Fruit fly (Drosophila melanogaster): ENCODE data around the gene CG4617.
A peak's percentile ranks its signal among the peaks of the same experiment; 100 is the strongest.

CG4617 gene

dm6 chrX:7097859-7098303 is 6.4 kb downstream of the CG4617 start, which contains the start of gene Sxl (continued):
- no peak for TF ChIP-seq HLH3B (GFP tag; IDR thresholded peaks at IDR 0.05)
- peak; percentile 55 for TF ChIP-seq CG4617 (GFP tag; optimal IDR thresholded peaks at IDR 0.05; ENCODE audit: borderline replicate concordance)
- TF ChIP-seq CG5245 (GFP tag; optimal IDR thresholded peaks at IDR 0.05): no peak
- no peak for TF ChIP-seq gcm (GFP tag; optimal IDR thresholded peaks at IDR 0.05)
- no peak for TF ChIP-seq btn (GFP tag; optimal IDR thresholded peaks at IDR 0.05)
- peak; percentile 2 for TF ChIP-seq CG18764 (GFP tag; optimal IDR thresholded peaks at IDR 0.05)
- no peak for TF ChIP-seq zf30C (GFP tag; optimal IDR thresholded peaks at IDR 0.05)
- no peak for TF ChIP-seq jigr1 (GFP tag; IDR thresholded peaks at IDR 0.05)
- no peak for TF ChIP-seq Chrac-16 (GFP tag; optimal IDR thresholded peaks at IDR 0.05)
- no peak for TF ChIP-seq CG7372 (GFP tag; IDR thresholded peaks at IDR 0.05)
- no peak for TF ChIP-seq tup (GFP tag; optimal IDR thresholded peaks at IDR 0.05)
- no peak; the same call in 1 of the 2 replicates for TF ChIP-seq slbo (GFP tag; IDR thresholded peaks at IDR 0.05)
- peak; percentile 19 for TF ChIP-seq mirr (GFP tag; optimal IDR thresholded peaks at IDR 0.05)
- TF ChIP-seq CG6854 (GFP tag; optimal IDR thresholded peaks at IDR 0.05): no peak
- no peak for TF ChIP-seq CG15696 (tag; optimal IDR thresholded peaks at IDR 0.05)
- no peak for TF ChIP-seq CG11723 (GFP tag; optimal IDR thresholded peaks at IDR 0.05)
- TF ChIP-seq Hey (tag; optimal IDR thresholded peaks at IDR 0.05): no peak
- TF ChIP-seq sim (GFP tag; IDR thresholded peaks at IDR 0.05): no peak
- no peak for TF ChIP-seq B-H1 (GFP tag; IDR thresholded peaks at IDR 0.05)
- no peak for TF ChIP-seq sisA (GFP tag; IDR thresholded peaks at IDR 0.05)
- TF ChIP-seq CG5180 (GFP tag; optimal IDR thresholded peaks at IDR 0.05): no peak
- peak in 1 of 3 experiments; percentile 44 for TF ChIP-seq Stat92E (GFP tag; optimal IDR thresholded peaks at IDR 0.05)
- TF ChIP-seq CG30431 (GFP tag; optimal IDR thresholded peaks at IDR 0.05): no peak
- no peak for TF ChIP-seq Hsf (GFP tag; optimal IDR thresholded peaks at IDR 0.05)
- TF ChIP-seq pho (GFP tag; optimal IDR thresholded peaks at IDR 0.05): peak; percentile 27
- peak; percentile 40; the same call in 1 of the 2 replicates for TF ChIP-seq CG13287 (GFP tag; IDR thresholded peaks at IDR 0.05; ENCODE audit: partially characterized antibody)
- TF ChIP-seq CG42726 (GFP tag; IDR thresholded peaks at IDR 0.05; ENCODE audit: partially characterized antibody): peak; percentile 73
- TF ChIP-seq esg (GFP tag; conservative IDR thresholded peaks at IDR 0.05): no peak
- TF ChIP-seq CG10147 (GFP tag; optimal IDR thresholded peaks at IDR 0.05): no peak
- TF ChIP-seq GATAe (GFP tag; conservative IDR thresholded peaks at IDR 0.05): no peak
- TF ChIP-seq Mes4 (GFP tag; optimal IDR thresholded peaks at IDR 0.05): no peak
- TF ChIP-seq CG2116 (GFP tag; optimal IDR thresholded peaks at IDR 0.05): peak; percentile 64
- no peak for TF ChIP-seq sna (GFP tag; IDR thresholded peaks at IDR 0.05; ENCODE audit: partially characterized antibody)
- TF ChIP-seq nerfin-2 (GFP tag; IDR thresholded peaks at IDR 0.05; ENCODE audit: partially characterized antibody): no peak
- peak; percentile 97 for TF ChIP-seq Lhr (GFP tag; optimal IDR thresholded peaks at IDR 0.05)
- TF ChIP-seq Pdp1 (GFP tag; optimal IDR thresholded peaks at IDR 0.05): peak in 1 of 2 experiments; percentile 52
- no peak for TF ChIP-seq Gsc (GFP tag; IDR thresholded peaks at IDR 0.05)
- peak; percentile 27 for TF ChIP-seq Fer1 (GFP tag; optimal IDR thresholded peaks at IDR 0.05)
- TF ChIP-seq CG34422 (GFP tag; IDR thresholded peaks at IDR 0.05): peak; percentile 35; the same call in 1 of the 3 replicates
- peak; percentile 62 for TF ChIP-seq phol (tag; optimal IDR thresholded peaks at IDR 0.05)
- TF ChIP-seq Dip3 (GFP tag; optimal IDR thresholded peaks at IDR 0.05): no peak
- TF ChIP-seq CG3163 (GFP tag; optimal IDR thresholded peaks at IDR 0.05): peak; percentile 21
- TF ChIP-seq Fer2 (tag; optimal IDR thresholded peaks at IDR 0.05): no peak
- no peak for TF ChIP-seq lbe (GFP tag; optimal IDR thresholded peaks at IDR 0.05)
- no peak for TF ChIP-seq rib (GFP tag; IDR thresholded peaks at IDR 0.05)
- no peak for TF ChIP-seq ERR (GFP tag; optimal IDR thresholded peaks at IDR 0.05)
- TF ChIP-seq ind (GFP tag; optimal IDR thresholded peaks at IDR 0.05): no peak
- TF ChIP-seq Nf-YB (GFP tag; optimal IDR thresholded peaks at IDR 0.05): no peak
- no peak for TF ChIP-seq cad (GFP tag; optimal IDR thresholded peaks at IDR 0.05)
- TF ChIP-seq Mad (GFP tag; optimal IDR thresholded peaks at IDR 0.05): peak; percentile 8
- TF ChIP-seq CG12659 (GFP tag; optimal IDR thresholded peaks at IDR 0.05): peak; percentile 77

Data from whole organism, embryonic.